Worm (Caenorhabditis elegans) whole organism, L1 larva: ENCODE results near the gene Y73F8A.22.

ENCODE experiments used
- C34B4.2 ChIP-seq: sonication (generic microtip); optimal IDR thresholded peaks from 2 replicates; lab custom pipeline; 2017; ENCODE audit warnings: mild to moderate bottlenecking, missing genetic modification characterization, missing compliant biosample characterization
- F16B12.6 ChIP-seq: fragments of 150-350 bp; optimal IDR thresholded peaks from 2 replicates; lab custom pipeline; 2014; ENCODE audit warnings: missing biosample characterization, missing genetic modification characterization
- ama-1 ChIP-seq: fragments of 150-350 bp; optimal IDR thresholded peaks from 2 replicates; lab custom pipeline; 2014
- ceh-63 ChIP-seq: fragments of 200-800 bp; sonication (Bioruptor generic); optimal IDR thresholded peaks from 2 replicates; lab custom pipeline; 2018; ENCODE audit warnings: mild to moderate bottlenecking, missing genetic modification characterization, missing compliant biosample characterization
- ceh-8 ChIP-seq: fragments of 200-800 bp; sonication (Bioruptor generic); optimal IDR thresholded peaks from 2 replicates; lab custom pipeline; 2018; ENCODE audit warnings: mild to moderate bottlenecking, missing genetic modification characterization, moderate library complexity, missing compliant biosample characterization
- ceh-82 ChIP-seq, 3 experiments: fragments of 150-350 bp in 1 of 3; sonication (generic microtip) in 2 of 3; optimal IDR thresholded peaks; 2 replicates each; lab custom pipeline; 2014 to 2017; ENCODE audit warnings: missing biosample characterization in 3 of 3, missing genetic modification characterization in 3 of 3
- ceh-88 ChIP-seq: fragments of 200-800 bp; sonication (Bioruptor generic); IDR thresholded peaks from 2 replicates; pipeline ENCODE4 v1.3.6; 2022; ENCODE audit warnings: missing genetic modification characterization, missing compliant biosample characterization
- ces-1 ChIP-seq: fragments of 150-350 bp; optimal IDR thresholded peaks from 2 replicates; lab custom pipeline; 2014; ENCODE audit warnings: missing biosample characterization, missing genetic modification reagents, missing genetic modification characterization
- dpl-1 ChIP-seq, 3 experiments: fragments of 150-350 bp in 2 of 3; sonication (generic microtip) in 1 of 3; optimal IDR thresholded peaks; 2 replicates each; lab custom pipeline; 2014 to 2017; ENCODE audit warnings: missing biosample characterization in 3 of 3, missing genetic modification characterization in 3 of 3, missing genetic modification reagents in 3 of 3
- dsc-1 ChIP-seq: sonication (generic microtip); optimal IDR thresholded peaks from 2 replicates; lab custom pipeline; 2016; ENCODE audit warnings: mild to moderate bottlenecking, missing genetic modification characterization, missing compliant biosample characterization
- efl-1 ChIP-seq, 4 experiments: fragments of 150-350 bp; optimal IDR thresholded peaks in 3 of 4; peaks in 1 of 4; 1 replicate in 1 of 4; 2 replicates in 3 of 4; lab custom pipeline; 2014; ENCODE audit warnings: missing biosample characterization in 2 of 4, missing genetic modification characterization in 2 of 4, missing genetic modification reagents in 2 of 4
- efl-3 ChIP-seq: fragments of 200-800 bp; sonication (Bioruptor generic); optimal IDR thresholded peaks from 2 replicates; lab custom pipeline; 2018; ENCODE audit warnings: mild to moderate bottlenecking, missing genetic modification characterization, missing compliant biosample characterization
- egl-27 ChIP-seq, 2 experiments: fragments of 150-350 bp in 1 of 2; sonication (generic microtip); optimal IDR thresholded peaks; 3 replicates each; lab custom pipeline; 2017 to 2018; ENCODE audit warnings: missing biosample characterization in 2 of 2, missing genetic modification characterization in 2 of 2, missing genetic modification reagents in 2 of 2
- elt-2 ChIP-seq: sonication (generic microtip); optimal IDR thresholded peaks from 2 replicates; lab custom pipeline; 2016; ENCODE audit warnings: missing genetic modification characterization, mild to moderate bottlenecking, inconsistent platforms, missing compliant biosample characterization, missing genetic modification reagents
- elt-3 ChIP-seq, 6 experiments: fragments of 150-350 bp in 1 of 6; sonication (generic microtip); optimal IDR thresholded peaks; 2 replicates each; lab custom pipeline; 2017 to 2018; ENCODE audit warnings: missing biosample characterization in 6 of 6, missing genetic modification characterization in 6 of 6, inconsistent platforms in 1 of 6
- ets-5 ChIP-seq: fragments of 200-800 bp; sonication (Bioruptor generic); IDR thresholded peaks from 2 replicates; pipeline ENCODE4 v1.3.6; 2022; ENCODE audit warnings: missing genetic modification characterization, missing compliant biosample characterization
- fkh-10 ChIP-seq: sonication (generic microtip); optimal IDR thresholded peaks from 2 replicates; lab custom pipeline; 2017; ENCODE audit warnings: missing biosample characterization, missing genetic modification reagents, missing genetic modification characterization
- grh-1 ChIP-seq: fragments of 200-800 bp; sonication (Bioruptor generic); IDR thresholded peaks from 2 replicates; pipeline ENCODE4 v1.3.6; 2022; ENCODE audit warnings: missing genetic modification reagents, missing genetic modification characterization, missing compliant biosample characterization
- hlh-17 ChIP-seq: fragments of 200-800 bp; sonication (Bioruptor generic); optimal IDR thresholded peaks from 2 replicates; lab custom pipeline; 2018; ENCODE audit warnings: missing genetic modification characterization, mild to moderate bottlenecking, missing compliant biosample characterization, moderate library complexity, borderline replicate concordance
- isw-1 ChIP-seq: fragments of 200-800 bp; sonication (Bioruptor generic); IDR thresholded peaks from 2 replicates; pipeline ENCODE4 v1.3.6; 2022; ENCODE audit warnings: missing genetic modification characterization, missing compliant biosample characterization
- lin-14 ChIP-seq: fragments of 200-800 bp; sonication (Bioruptor generic); optimal IDR thresholded peaks from 2 replicates; lab custom pipeline; 2018; ENCODE audit warnings: mild to moderate bottlenecking, missing genetic modification characterization, moderate library complexity, missing compliant biosample characterization
- lin-35 ChIP-seq, 2 experiments: fragments of 150-350 bp; optimal IDR thresholded peaks; 2 replicates each; lab custom pipeline; 2014; ENCODE audit warnings: missing biosample characterization in 2 of 2, missing genetic modification characterization in 2 of 2, missing genetic modification reagents in 2 of 2
- lsy-2 ChIP-seq, 2 experiments: fragments of 150-350 bp; optimal IDR thresholded peaks; 2 replicates each; lab custom pipeline; 2014; ENCODE audit warnings: missing biosample characterization in 2 of 2, missing genetic modification characterization in 2 of 2
- mdl-1 ChIP-seq, 2 experiments: fragments of 150-350 bp; optimal IDR thresholded peaks; 2 replicates each; lab custom pipeline; 2014 to 2017; ENCODE audit warnings: missing biosample characterization in 2 of 2, missing genetic modification characterization in 2 of 2, inconsistent platforms in 1 of 2
- nhr-11 ChIP-seq: fragments of 150-350 bp; optimal IDR thresholded peaks from 2 replicates; lab custom pipeline; 2014; ENCODE audit warnings: missing biosample characterization, missing genetic modification characterization
- nhr-20 ChIP-seq: sonication (generic microtip); optimal IDR thresholded peaks from 2 replicates; lab custom pipeline; 2016; ENCODE audit warnings: mild to moderate bottlenecking, missing genetic modification characterization, missing compliant biosample characterization
- nhr-237 ChIP-seq: fragments of 150-350 bp; optimal IDR thresholded peaks from 2 replicates; lab custom pipeline; 2014; ENCODE audit warnings: missing biosample characterization, missing genetic modification characterization
- nhr-47 ChIP-seq: sonication (generic microtip); optimal IDR thresholded peaks from 2 replicates; lab custom pipeline; 2016; ENCODE audit warnings: mild to moderate bottlenecking, missing genetic modification characterization, moderate library complexity, missing compliant biosample characterization
- nhr-76 ChIP-seq: sonication (generic microtip); optimal IDR thresholded peaks from 2 replicates; lab custom pipeline; 2017; ENCODE audit warnings: missing biosample characterization, missing genetic modification characterization
- nhr-84 ChIP-seq: sonication (generic microtip); optimal IDR thresholded peaks from 2 replicates; lab custom pipeline; 2017; ENCODE audit warnings: missing biosample characterization, missing genetic modification characterization
- nhr-85 ChIP-seq: sonication (generic microtip); peaks from one replicate; lab custom pipeline; 2016; ENCODE audit warnings: missing genetic modification characterization, inconsistent platforms, missing compliant biosample characterization
- nhr-90 ChIP-seq: sonication (generic microtip); optimal IDR thresholded peaks from 2 replicates; lab custom pipeline; 2016; ENCODE audit warnings: mild to moderate bottlenecking, missing genetic modification characterization, missing compliant biosample characterization; ENCODE audit not compliant: poor library complexity
- rnt-1 ChIP-seq: sonication (generic microtip); optimal IDR thresholded peaks from 2 replicates; lab custom pipeline; 2016; ENCODE audit warnings: mild to moderate bottlenecking, missing genetic modification characterization, moderate library complexity, missing compliant biosample characterization
- snpc-4 ChIP-seq: fragments of 150-350 bp; optimal IDR thresholded peaks from 2 replicates; lab custom pipeline; 2014; ENCODE audit warnings: missing biosample characterization, missing genetic modification characterization
- sox-4 ChIP-seq: sonication (generic microtip); optimal IDR thresholded peaks from 2 replicates; lab custom pipeline; 2016; ENCODE audit warnings: missing genetic modification characterization, missing compliant biosample characterization
- sptf-1 ChIP-seq: fragments of 150-350 bp; optimal IDR thresholded peaks from 2 replicates; lab custom pipeline; 2014; ENCODE audit warnings: missing biosample characterization, missing genetic modification characterization
- sup-37 ChIP-seq: fragments of 200-800 bp; sonication (Bioruptor generic); optimal IDR thresholded peaks from 2 replicates; lab custom pipeline; 2018; ENCODE audit warnings: mild to moderate bottlenecking, missing genetic modification characterization, missing compliant biosample characterization
- tlp-1 ChIP-seq: fragments of 150-350 bp; optimal IDR thresholded peaks from 2 replicates; lab custom pipeline; 2014; ENCODE audit warnings: missing biosample characterization, missing genetic modification characterization
- unc-130 ChIP-seq: fragments of 150-350 bp; optimal IDR thresholded peaks from 2 replicates; lab custom pipeline; 2017; ENCODE audit warnings: missing biosample characterization, missing genetic modification characterization, inconsistent platforms
- unc-30 ChIP-seq: sonication (generic microtip); optimal IDR thresholded peaks from 2 replicates; lab custom pipeline; 2017; ENCODE audit warnings: missing biosample characterization, missing genetic modification characterization
- unc-62 ChIP-seq: fragments of 150-350 bp; optimal IDR thresholded peaks from 2 replicates; lab custom pipeline; 2014; ENCODE audit warnings: missing biosample characterization, missing genetic modification reagents, missing genetic modification characterization
- unc-86 ChIP-seq: sonication (generic microtip); optimal IDR thresholded peaks from 2 replicates; lab custom pipeline; 2016; ENCODE audit warnings: missing genetic modification characterization, missing compliant biosample characterization
- zag-1 ChIP-seq: fragments of 150-350 bp; optimal IDR thresholded peaks from 2 replicates; lab custom pipeline; 2014; ENCODE audit warnings: missing biosample characterization, missing genetic modification characterization
- zip-4 ChIP-seq: fragments of 200-800 bp; sonication (Bioruptor generic); optimal IDR thresholded peaks from 2 replicates; lab custom pipeline; 2018; ENCODE audit warnings: mild to moderate bottlenecking, missing genetic modification characterization, moderate library complexity, missing compliant biosample characterization

Gene Y73F8A.22

DNA sequence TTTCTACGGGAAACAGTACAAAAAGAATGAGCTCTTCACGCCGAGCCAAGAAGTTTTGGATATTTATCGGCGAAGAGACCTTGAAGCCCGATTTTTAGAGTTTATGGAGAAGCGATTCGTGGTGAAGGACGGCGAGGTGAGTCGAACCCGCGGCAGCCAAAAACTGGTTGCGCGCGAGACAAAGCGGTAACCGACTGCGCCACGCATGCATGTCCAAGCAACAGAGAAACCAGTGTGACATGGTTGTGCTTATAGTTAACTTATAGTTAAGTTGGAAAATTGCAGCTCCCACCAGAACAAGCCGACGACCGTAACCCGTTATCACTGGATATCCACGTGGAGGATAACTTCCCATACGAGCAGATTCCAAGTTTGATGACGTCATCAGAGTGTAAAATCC is 35.2 kb upstream of the Y73F8A.22 start (continued):
- TF ChIP-seq nhr-47 (tag; lab: Kevin White, UChicago) (peak; percentile 52), mdl-1 (tag; optimal IDR thresholded peaks at IDR 0.05; lab: Kevin White, UChicago) (no peak), ces-1 (GFP tag; lab: Kevin White, UChicago) (no peak), nhr-90 (tag; lab: Kevin White, UChicago) (peak; percentile 60), nhr-11 (no peak), dsc-1 (no peak), snpc-4 (tag; lab: Kevin White, UChicago) (no peak), C34B4.2 (no peak), nhr-84 (tag; lab: Kevin White, UChicago) (no peak), rnt-1 (tag; lab: Kevin White, UChicago) (no peak), zip-4 (GFP tag; lab: Kevin White, UChicago) (no peak), elt-3 (tag; optimal IDR thresholded peaks at IDR 0.05; lab: Kevin White, UChicago) (no peak)

DNA sequence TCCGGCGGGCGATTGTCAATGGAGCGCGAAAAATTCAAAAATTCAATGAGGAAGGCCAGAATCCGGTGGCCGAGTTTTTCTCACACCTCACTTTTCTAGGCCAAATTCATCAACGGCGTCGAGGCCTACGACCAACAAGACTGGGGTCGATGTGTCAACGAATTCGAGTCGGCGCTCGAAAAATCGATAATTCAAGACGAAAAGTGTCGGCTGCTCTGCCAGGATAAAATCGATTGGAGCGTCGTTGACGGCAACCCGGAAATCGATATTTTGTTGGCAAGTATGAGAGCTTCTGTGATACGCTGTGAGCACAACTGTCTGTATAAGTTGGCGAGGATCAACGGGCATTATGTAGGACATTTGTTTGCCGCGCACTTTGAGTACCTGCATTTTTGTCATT is 34.6 kb upstream of the Y73F8A.22 start:
- TF ChIP-seq nhr-76 (tag; lab: Kevin White, UChicago): no peak
- TF ChIP-seq grh-1: no peak
- TF ChIP-seq ceh-88 (GFP tag; lab: Robert Waterston, UW): no peak
- no peak for TF ChIP-seq F16B12.6 (tag; lab: Kevin White, UChicago)
- TF ChIP-seq lin-14 (GFP tag; lab: Kevin White, UChicago): no peak
- no peak for TF ChIP-seq fkh-10
- TF ChIP-seq nhr-20 (tag; lab: Kevin White, UChicago): no peak

DNA sequence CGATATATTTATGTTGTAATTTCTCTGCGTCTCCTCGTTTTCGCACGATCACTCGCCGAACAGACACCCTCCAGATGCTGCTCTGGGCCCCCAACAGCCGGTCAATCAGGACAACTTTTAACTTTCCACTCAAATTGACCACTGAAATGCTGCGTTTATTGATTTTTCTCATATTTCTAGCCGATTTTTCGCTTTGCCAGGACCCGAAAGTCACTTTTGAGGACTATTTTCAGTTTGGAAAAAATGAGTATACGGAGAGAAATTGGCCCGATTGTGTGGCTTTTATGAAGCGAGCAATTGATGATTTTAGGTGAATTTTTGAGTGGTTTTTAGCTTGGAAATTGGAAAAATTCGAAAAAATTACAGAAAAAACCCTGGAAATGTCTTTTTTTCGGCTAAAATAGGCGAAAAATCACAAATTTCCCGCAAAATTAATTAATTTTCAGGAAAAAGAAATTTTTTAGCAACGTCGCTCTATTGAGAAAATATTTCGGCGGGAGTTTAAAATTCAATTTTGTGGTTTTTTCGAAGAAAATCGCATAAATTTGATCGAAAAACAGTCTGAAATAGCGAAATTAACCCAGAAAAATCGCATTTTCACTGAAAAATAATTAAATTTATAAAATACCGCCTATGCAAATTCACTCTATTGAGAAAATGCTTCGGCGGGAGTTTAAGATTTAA is 32.5 kb upstream of the Y73F8A.22 start, which contains the start of gene Y73F8A.26:
Y73F8A.26 (plus strand) TSS at position 73 of the 684 bp plus-strand sequence.
- TF ChIP-seq efl-1 (optimal IDR thresholded peaks at IDR 0.05; lab: Kevin White, UChicago): no peak
- peak; percentile 38 to 49 for TF ChIP-seq efl-1 (GFP tag; optimal IDR thresholded peaks at IDR 0.05 in 1 of 2; lab: Kevin White, UChicago)
- TF ChIP-seq nhr-85: peak; percentile 21
- peak in 1 of 3 experiments; percentile 39 for TF ChIP-seq dpl-1 (GFP tag; optimal IDR thresholded peaks at IDR 0.05; lab: Kevin White, UChicago)
- no peak for TF ChIP-seq ama-1 (lab: Kevin White, UChicago)
- TF ChIP-seq unc-130 (tag; lab: Kevin White, UChicago): no peak
- TF ChIP-seq efl-3: no peak
- no peak for TF ChIP-seq egl-27 (tag; optimal IDR thresholded peaks at IDR 0.05; lab: Kevin White, UChicago)
- TF ChIP-seq, all 84 proteins: peak for 3

DNA sequence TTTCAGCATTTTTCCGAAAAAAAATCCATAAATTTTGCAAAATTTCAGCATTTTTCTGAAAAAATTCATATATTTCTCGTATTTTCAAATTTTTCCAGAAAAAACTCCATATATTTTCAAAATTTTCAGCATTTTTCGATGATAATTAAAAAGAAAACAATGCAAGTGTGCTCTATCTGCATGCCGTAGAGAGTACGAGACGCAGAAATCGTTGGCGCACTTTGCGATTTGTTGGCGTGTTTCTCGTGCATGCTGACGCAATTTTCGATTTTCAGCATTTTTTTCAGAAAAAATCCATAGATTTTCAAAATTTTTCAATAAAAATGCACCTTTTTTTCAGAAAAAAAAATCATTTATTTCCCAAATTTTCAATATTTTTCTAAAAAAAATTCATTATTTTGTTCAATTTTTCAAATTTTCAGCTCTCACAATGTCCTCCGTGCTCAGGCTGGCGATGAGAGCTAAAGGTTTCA is 31.2 kb upstream of the Y73F8A.22 start, which contains the start of gene Y73F8A.27:
Y73F8A.27 (plus strand) TSS at position 423 of the 473 bp plus-strand sequence.
- no peak for TF ChIP-seq tlp-1 (tag; lab: Kevin White, UChicago)
- peak; percentile 89 for TF ChIP-seq grh-1
- peak; percentile 67 for TF ChIP-seq sup-37
- TF ChIP-seq dsc-1: peak; percentile 95
- peak; percentile 82 to 91 for TF ChIP-seq lin-35 (GFP tag; optimal IDR thresholded peaks at IDR 0.05; lab: Kevin White, UChicago)
- peak; percentile 92 for TF ChIP-seq ceh-8 (GFP tag; lab: Kevin White, UChicago)
- no peak for TF ChIP-seq unc-30
- TF ChIP-seq nhr-85: peak; percentile 91
- peak; percentile 94 for TF ChIP-seq nhr-20 (tag; lab: Kevin White, UChicago)
- TF ChIP-seq unc-62 (GFP tag; lab: Kevin White, UChicago): no peak
- peak; percentile 95 for TF ChIP-seq lsy-2 (tag; optimal IDR thresholded peaks at IDR 0.05; lab: Kevin White, UChicago)
- no peak for TF ChIP-seq egl-27 (tag; optimal IDR thresholded peaks at IDR 0.05; lab: Kevin White, UChicago)
- TF ChIP-seq nhr-237 (tag; lab: Kevin White, UChicago): peak; percentile 76
- TF ChIP-seq efl-3: peak; percentile 7
- peak in 1 of 2 experiments; percentile 76 for TF ChIP-seq mdl-1 (tag; optimal IDR thresholded peaks at IDR 0.05; lab: Kevin White, UChicago)
- no peak for TF ChIP-seq ets-5 (GFP tag; lab: Robert Waterston, UW)
- TF ChIP-seq nhr-76 (tag; lab: Kevin White, UChicago): no peak
- peak; percentile 90 to 93 (median 93) for TF ChIP-seq ceh-82 (tag; optimal IDR thresholded peaks at IDR 0.05; lab: Kevin White, UChicago)
- peak; percentile 47 for TF ChIP-seq C34B4.2
- TF ChIP-seq ceh-88 (GFP tag; lab: Robert Waterston, UW): peak; percentile 89
- TF ChIP-seq zag-1 (tag; lab: Kevin White, UChicago): peak; percentile 45
- TF ChIP-seq hlh-17 (GFP tag; lab: Kevin White, UChicago): no peak
- peak; percentile 81 for TF ChIP-seq elt-2
- TF ChIP-seq isw-1 (GFP tag; lab: Robert Waterston, UW): peak; percentile 92
- peak; percentile 92 for TF ChIP-seq rnt-1 (tag; lab: Kevin White, UChicago)
- no peak for TF ChIP-seq sptf-1
- peak; percentile 96 for TF ChIP-seq unc-86 (tag; lab: Kevin White, UChicago)
- no peak for TF ChIP-seq ceh-63 (GFP tag; lab: Kevin White, UChicago)
- peak; percentile 90 for TF ChIP-seq sox-4 (tag; lab: Kevin White, UChicago)
